Fruit fly (Drosophila melanogaster) whole organism, embryonic: ENCODE results near the gene eas.
A peak's percentile ranks its signal among the peaks of the same experiment; 100 is the strongest.

Source experiments
- ATbp ChIP-seq: fragments of 200-800 bp; sonication (Bioruptor generic); optimal IDR thresholded peaks from 2 replicates; lab custom pipeline; 2017; ENCODE audit warnings: missing biosample characterization, mild to moderate bottlenecking, missing genetic modification characterization, missing genetic modification reagents
- Atf6 ChIP-seq: fragments of 200-800 bp; sonication (Bioruptor generic); IDR thresholded peaks from 2 replicates; pipeline ENCODE4 v1.3.6; 2022; ENCODE audit warnings: missing biosample characterization, missing genetic modification characterization
- CG10462 ChIP-seq: fragments of 200-800 bp; sonication (Bioruptor generic); optimal IDR thresholded peaks from 2 replicates; lab custom pipeline; 2016; ENCODE audit warnings: missing biosample characterization, missing genetic modification characterization
- CG11093 ChIP-seq: fragments of 200-800 bp; sonication (Bioruptor generic); IDR thresholded peaks from 3 replicates; pipeline ENCODE4 v1.3.6; 2022; ENCODE audit warnings: missing biosample characterization, missing genetic modification characterization
- CG11247 ChIP-seq: fragments of 200-800 bp; sonication (Bioruptor generic); IDR thresholded peaks from 2 replicates; pipeline ENCODE4 v1.3.6; 2022; ENCODE audit warnings: missing biosample characterization, missing genetic modification characterization
- CG12942 ChIP-seq: fragments of 200-800 bp; sonication (Bioruptor generic); optimal IDR thresholded peaks from 3 replicates; lab custom pipeline; 2016; ENCODE audit warnings: missing biosample characterization, missing genetic modification characterization
- CG13287 ChIP-seq: fragments of 200-800 bp; sonication (Bioruptor generic); IDR thresholded peaks from 2 replicates; pipeline ENCODE4 v1.3.6; 2022; ENCODE audit warnings: missing biosample characterization, missing genetic modification characterization; ENCODE audit not compliant: partially characterized antibody
- CG1647 ChIP-seq: fragments of 200-800 bp; sonication (Bioruptor generic); optimal IDR thresholded peaks from 3 replicates; lab custom pipeline; 2016; ENCODE audit warnings: missing biosample characterization, missing genetic modification characterization
- CG17361 ChIP-seq: fragments of 200-800 bp; sonication (Bioruptor generic); IDR thresholded peaks from 3 replicates; pipeline ENCODE4 v1.3.6; 2022; ENCODE audit warnings: missing biosample characterization, missing genetic modification characterization
- CG17568 ChIP-seq: fragments of 200-800 bp; sonication (Bioruptor generic); optimal IDR thresholded peaks from 2 replicates; lab custom pipeline; 2018; ENCODE audit warnings: missing biosample characterization, mild to moderate bottlenecking, missing genetic modification characterization, moderate library complexity
- CG1792 ChIP-seq: fragments of 200-800 bp; sonication (Bioruptor generic); optimal IDR thresholded peaks from 2 replicates; lab custom pipeline; 2016; ENCODE audit warnings: missing biosample characterization, missing genetic modification characterization
- CG18619 ChIP-seq: fragments of 200-800 bp; sonication (Bioruptor generic); optimal IDR thresholded peaks from 3 replicates; lab custom pipeline; 2017; ENCODE audit warnings: missing biosample characterization, mild to moderate bottlenecking, missing genetic modification characterization
- CG32767 ChIP-seq: fragments of 200-800 bp; sonication (Bioruptor generic); IDR thresholded peaks from 2 replicates; pipeline ENCODE4 v1.3.6; 2022; ENCODE audit warnings: missing biosample characterization, missing genetic modification characterization
- CG34422 ChIP-seq: fragments of 200-800 bp; sonication (Bioruptor generic); IDR thresholded peaks from 3 replicates; pipeline ENCODE4 v1.3.6; 2022; ENCODE audit warnings: missing biosample characterization, missing genetic modification characterization
- CG4328 ChIP-seq: fragments of 200-800 bp; sonication (Bioruptor generic); optimal IDR thresholded peaks from 3 replicates; lab custom pipeline; 2017; ENCODE audit warnings: missing biosample characterization, missing genetic modification reagents, missing genetic modification characterization
- CG43689 ChIP-seq: fragments of 200-800 bp; sonication (Bioruptor generic); IDR thresholded peaks from 2 replicates; pipeline ENCODE4 v1.3.6; 2022; ENCODE audit warnings: missing biosample characterization, missing genetic modification characterization
- CG6272 ChIP-seq: fragments of 200-800 bp; sonication (Bioruptor generic); IDR thresholded peaks from 2 replicates; pipeline ENCODE4 v1.3.6; 2022; ENCODE audit warnings: missing biosample characterization, missing genetic modification characterization
- CG7839 ChIP-seq: fragments of 200-800 bp; sonication (Bioruptor generic); optimal IDR thresholded peaks from 3 replicates; lab custom pipeline; 2018; ENCODE audit warnings: missing biosample characterization, mild to moderate bottlenecking, missing genetic modification characterization, moderate library complexity
- CG7963 ChIP-seq: fragments of 200-800 bp; sonication (Bioruptor generic); IDR thresholded peaks from 3 replicates; pipeline ENCODE4 v1.3.6; 2022; ENCODE audit warnings: missing biosample characterization, missing genetic modification characterization; ENCODE audit not compliant: partially characterized antibody
- CG8765 ChIP-seq: fragments of 200-800 bp; sonication (Bioruptor generic); IDR thresholded peaks from 2 replicates; pipeline ENCODE4 v1.3.6; 2022; ENCODE audit warnings: missing biosample characterization, missing genetic modification characterization
- CG8944 ChIP-seq: fragments of 200-800 bp; sonication (Bioruptor generic); optimal IDR thresholded peaks from 3 replicates; lab custom pipeline; 2016; ENCODE audit warnings: missing biosample characterization, missing genetic modification characterization
- CG9797 ChIP-seq: fragments of 200-800 bp; sonication (Bioruptor generic); optimal IDR thresholded peaks from 3 replicates; lab custom pipeline; 2018; ENCODE audit warnings: missing biosample characterization, mild to moderate bottlenecking, missing genetic modification characterization
- CkIIα-i1 ChIP-seq: fragments of 200-800 bp; sonication (Bioruptor generic); IDR thresholded peaks from 2 replicates; pipeline ENCODE4 v1.3.6; 2022; ENCODE audit warnings: missing biosample characterization, missing genetic modification characterization
- Dek ChIP-seq: fragments of 200-800 bp; sonication (Bioruptor generic); optimal IDR thresholded peaks from 3 replicates; lab custom pipeline; 2019; ENCODE audit warnings: missing biosample characterization, mild to moderate bottlenecking, missing genetic modification characterization, moderate library complexity
- H15 ChIP-seq: fragments of 200-800 bp; sonication (Bioruptor generic); IDR thresholded peaks from 3 replicates; pipeline ENCODE4 v1.3.6; 2022; ENCODE audit warnings: missing biosample characterization, missing genetic modification characterization
- HmgD ChIP-seq: fragments of 200-800 bp; sonication (Bioruptor generic); optimal IDR thresholded peaks from 3 replicates; lab custom pipeline; 2016; ENCODE audit warnings: missing biosample characterization, missing genetic modification characterization
- Hsf ChIP-seq: fragments of 200-800 bp; sonication (Bioruptor generic); optimal IDR thresholded peaks from 3 replicates; lab custom pipeline; 2016; ENCODE audit warnings: missing biosample characterization, missing genetic modification characterization
- Mad ChIP-seq: fragments of 200-800 bp; sonication (Bioruptor generic); optimal IDR thresholded peaks from 2 replicates; lab custom pipeline; 2016; ENCODE audit warnings: missing biosample characterization, missing genetic modification characterization
- Mes4 ChIP-seq: fragments of 200-800 bp; sonication (Bioruptor generic); optimal IDR thresholded peaks from 2 replicates; lab custom pipeline; 2016; ENCODE audit warnings: missing biosample characterization, missing genetic modification characterization
- Nf-YA ChIP-seq: fragments of 200-800 bp; sonication (Bioruptor generic); IDR thresholded peaks from 2 replicates; pipeline ENCODE4 v1.3.6; 2022; ENCODE audit warnings: missing biosample characterization, missing genetic modification characterization
- Oaz ChIP-seq: fragments of 200-800 bp; sonication (Bioruptor generic); IDR thresholded peaks from 2 replicates; pipeline ENCODE4 v1.3.6; 2022; ENCODE audit warnings: missing biosample characterization, missing genetic modification characterization
- Rx ChIP-seq: fragments of 200-800 bp; sonication (Bioruptor generic); IDR thresholded peaks from 2 replicates; pipeline ENCODE4 v1.3.6; 2022; ENCODE audit warnings: missing biosample characterization, missing genetic modification characterization
- Stat92E ChIP-seq, 3 experiments: fragments of >200 bp in 2 of 3; fragments of 200-800 bp in 1 of 3; sonication (Bioruptor generic) in 1 of 3; optimal IDR thresholded peaks; 2 replicates each; lab custom pipeline; 2017 to 2019; ENCODE audit warnings: missing biosample characterization in 3 of 3, missing genetic modification characterization in 3 of 3, mild to moderate bottlenecking in 1 of 3, moderate library complexity in 1 of 3
- abd-A ChIP-seq: fragments of 200-800 bp; sonication (Bioruptor generic); optimal IDR thresholded peaks from 3 replicates; lab custom pipeline; 2019; ENCODE audit warnings: missing biosample characterization, mild to moderate bottlenecking, missing genetic modification characterization, moderate library complexity
- bbx ChIP-seq: fragments of 200-800 bp; sonication (Bioruptor generic); IDR thresholded peaks from 2 replicates; pipeline ENCODE4 v1.3.6; 2022; ENCODE audit warnings: missing biosample characterization, missing genetic modification characterization; ENCODE audit not compliant: partially characterized antibody
- en ChIP-seq: fragments of 200-800 bp; sonication (Bioruptor generic); optimal IDR thresholded peaks from 2 replicates; lab custom pipeline; 2016; ENCODE audit warnings: missing biosample characterization, missing genetic modification characterization
- fd64A ChIP-seq: fragments of 200-800 bp; sonication (Bioruptor generic); optimal IDR thresholded peaks from 3 replicates; lab custom pipeline; 2018; ENCODE audit warnings: missing biosample characterization, mild to moderate bottlenecking, missing genetic modification characterization
- fd96Cb ChIP-seq: fragments of 200-800 bp; sonication (Bioruptor generic); optimal IDR thresholded peaks from 2 replicates; lab custom pipeline; 2018; ENCODE audit warnings: missing biosample characterization, mild to moderate bottlenecking, missing genetic modification characterization, moderate library complexity
- hkb ChIP-seq, 2 experiments: fragments of 200-800 bp in 1 of 2; fragments of >200 bp in 1 of 2; sonication (Bioruptor generic) in 1 of 2; IDR thresholded peaks in 1 of 2; optimal IDR thresholded peaks in 1 of 2; 2 replicates each; pipeline versions ENCODE4 v1.3.6 to Lab custom; 2017 to 2022; ENCODE audit warnings: missing biosample characterization in 1 of 2, missing genetic modification characterization in 1 of 2
- kah ChIP-seq: fragments of 200-800 bp; sonication (Bioruptor generic); optimal IDR thresholded peaks from 2 replicates; lab custom pipeline; 2018; ENCODE audit warnings: missing biosample characterization, mild to moderate bottlenecking, missing genetic modification characterization
- klu ChIP-seq: fragments of 200-800 bp; sonication (Bioruptor generic); IDR thresholded peaks from 2 replicates; pipeline ENCODE4 v1.3.6; 2022; ENCODE audit warnings: missing biosample characterization, missing genetic modification characterization
- lilli ChIP-seq: fragments of 200-800 bp; sonication (Bioruptor generic); optimal IDR thresholded peaks from 3 replicates; lab custom pipeline; 2016; ENCODE audit warnings: missing biosample characterization, missing genetic modification characterization
- lov ChIP-seq, 2 experiments: fragments of 200-800 bp in 1 of 2; fragments of >200 bp in 1 of 2; sonication (Bioruptor generic) in 1 of 2; IDR thresholded peaks in 1 of 2; optimal IDR thresholded peaks in 1 of 2; 2 replicates in 1 of 2; 3 replicates in 1 of 2; pipeline versions ENCODE4 v1.3.6 to Lab custom; 2017 to 2022; ENCODE audit warnings: missing biosample characterization in 1 of 2, missing genetic modification characterization in 1 of 2
- maf-S ChIP-seq: fragments of 200-800 bp; sonication (Bioruptor generic); optimal IDR thresholded peaks from 2 replicates; lab custom pipeline; 2016; ENCODE audit warnings: missing biosample characterization, missing genetic modification characterization
- otp ChIP-seq: fragments of 200-800 bp; sonication (Bioruptor generic); IDR thresholded peaks from 3 replicates; pipeline ENCODE4, ENCODE4 v1.3.6; 2022; ENCODE audit warnings: missing biosample characterization, missing genetic modification characterization
- pum ChIP-seq: fragments of 200-800 bp; sonication (Bioruptor generic); optimal IDR thresholded peaks from 2 replicates; lab custom pipeline; 2016; ENCODE audit warnings: missing biosample characterization, missing genetic modification characterization
- ro ChIP-seq: fragments of 200-800 bp; sonication (Bioruptor generic); IDR thresholded peaks from 2 replicates; pipeline ENCODE4 v1.3.6; 2022; ENCODE audit warnings: missing biosample characterization, missing genetic modification characterization
- ttk ChIP-seq: fragments of 200-800 bp; sonication (Bioruptor generic); IDR thresholded peaks from 2 replicates; pipeline ENCODE4 v2.1.2; 2022; ENCODE audit warnings: missing biosample characterization, missing genetic modification characterization

eas gene

DNA sequence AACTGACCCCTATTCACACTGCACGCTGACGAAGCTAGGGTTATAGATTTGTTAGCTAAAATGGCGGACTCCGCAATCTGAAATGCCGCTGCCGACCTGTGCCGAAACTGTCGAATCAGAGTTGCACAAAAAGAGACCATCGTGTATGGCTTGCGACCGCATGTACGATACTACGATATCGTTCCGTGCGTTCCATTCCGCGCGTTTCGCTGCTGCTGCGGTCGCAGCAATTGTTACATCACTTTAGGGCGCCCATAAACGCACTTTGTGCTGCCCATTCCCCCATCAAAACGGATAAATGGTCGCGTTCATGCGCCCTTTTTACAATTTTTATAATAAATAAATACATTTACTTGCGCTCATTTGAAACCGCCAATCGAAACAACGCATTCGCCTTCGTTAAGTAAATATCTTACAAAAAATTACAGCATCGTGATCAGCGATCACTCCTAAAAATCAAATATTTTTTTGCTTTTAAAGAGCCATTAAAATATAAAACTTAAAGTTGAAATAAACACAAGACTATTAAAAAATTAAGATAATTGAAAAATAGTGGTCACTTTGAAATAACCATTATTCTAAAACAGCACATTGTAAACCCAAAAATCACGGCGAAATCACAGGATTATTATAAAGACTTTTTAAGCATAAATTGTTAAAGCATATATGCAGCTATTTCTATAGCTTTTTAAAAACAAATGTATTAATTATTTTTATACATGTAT lies 42.2 kb downstream of the eas start, which contains the start of gene Cyp1 (continued):
- 0 out of 3 replicates have a peak, but pooled peaks have one; percentile 44 for TF ChIP-seq CG11093 (GFP tag; lab: Robert Waterston, UW)
- peak; percentile 29; the same call in 1 of the 3 replicates for TF ChIP-seq H15
- peak; percentile 61 for TF ChIP-seq CG17361 (GFP tag; lab: Robert Waterston, UW)
- no peak for TF ChIP-seq hkb (optimal IDR thresholded peaks at IDR 0.05; lab: Kevin White, UChicago)
- peak; percentile 58; the same call in 1 of the 2 replicates for TF ChIP-seq hkb (GFP tag; IDR thresholded peaks at IDR 0.05; lab: Robert Waterston, UW)
- TF ChIP-seq CG4328, result no peak
- TF ChIP-seq abd-A, result no peak
- TF ChIP-seq Nf-YA, result no peak; the same call in 1 of the 2 replicates
- peak; percentile 72; the same call in 2 of the 3 replicates for TF ChIP-seq CG7963 (GFP tag; lab: Robert Waterston, UW)
- no peak for TF ChIP-seq CG17568 (GFP tag; lab: Kevin White, UChicago)
- no peak for TF ChIP-seq CG10462
- TF ChIP-seq CG9797 (GFP tag; lab: Kevin White, UChicago), result peak; percentile 41
- no peak for TF ChIP-seq lov (optimal IDR thresholded peaks at IDR 0.05; lab: Kevin White, UChicago)
- peak; percentile 58; the same call in 1 of the 3 replicates for TF ChIP-seq lov (GFP tag; IDR thresholded peaks at IDR 0.05; lab: Robert Waterston, UW)
- 0 out of 2 replicates have a peak, but pooled peaks have one; percentile 23 for TF ChIP-seq klu (GFP tag; lab: Robert Waterston, UW)
- 0 out of 3 replicates have a peak, but pooled peaks have one; percentile 29 for TF ChIP-seq otp (GFP tag; lab: Robert Waterston, UW)
- no peak for TF ChIP-seq ttk
- no peak for TF ChIP-seq CG8944
- TF ChIP-seq fd64A, result no peak
- TF ChIP-seq bbx (GFP tag; lab: Robert Waterston, UW), result peak; percentile 90
- TF ChIP-seq ro (GFP tag; lab: Robert Waterston, UW), result no peak
- peak; percentile 51 for TF ChIP-seq CG11247 (GFP tag; lab: Robert Waterston, UW)
- peak; percentile 35 for TF ChIP-seq fd96Cb (tag; lab: Kevin White, UChicago)
- TF ChIP-seq kah (GFP tag; lab: Kevin White, UChicago), result no peak
- TF ChIP-seq Rx (GFP tag; lab: Robert Waterston, UW), result no peak
- no peak for TF ChIP-seq pum
- peak; percentile 28; the same call in 1 of the 2 replicates for TF ChIP-seq CG8765 (GFP tag; lab: Robert Waterston, UW)
- no peak for TF ChIP-seq CG1647 (GFP tag; lab: Kevin White, UChicago)
- peak; percentile 58; the same call in 1 of the 3 replicates for TF ChIP-seq CG34422 (GFP tag; lab: Robert Waterston, UW)
- TF ChIP-seq Dek (tag; lab: Kevin White, UChicago), result no peak
- TF ChIP-seq CG7839 (tag; lab: Kevin White, UChicago), result no peak
- no peak for TF ChIP-seq Hsf
- no peak for TF ChIP-seq Atf6 (GFP tag; lab: Robert Waterston, UW)
- no peak for TF ChIP-seq Mes4 (GFP tag; lab: Kevin White, UChicago)
- TF ChIP-seq CG18619, result no peak
- TF ChIP-seq ATbp (GFP tag; lab: Kevin White, UChicago), result no peak
- 0 out of 2 replicates have a peak, but pooled peaks have one; percentile 11 for TF ChIP-seq Oaz (GFP tag; lab: Robert Waterston, UW)
- peak; percentile 49 for TF ChIP-seq lilli
- TF ChIP-seq CG43689, result no peak
- TF ChIP-seq CG6272, result peak; percentile 52; the same call in 1 of the 2 replicates
- no peak for TF ChIP-seq Mad (GFP tag; lab: Kevin White, UChicago)
- TF ChIP-seq CG32767 (GFP tag; lab: Robert Waterston, UW), result no peak; the same call in 1 of the 2 replicates
- TF ChIP-seq CkIIα-i1 (GFP tag; lab: Robert Waterston, UW), result no peak
- TF ChIP-seq en, result no peak
- peak; percentile 4 for TF ChIP-seq HmgD
- TF ChIP-seq Stat92E (GFP tag; optimal IDR thresholded peaks at IDR 0.05; lab: Kevin White, UChicago), result no peak
- TF ChIP-seq CG13287 (GFP tag; lab: Robert Waterston, UW), result peak; percentile 77
- no peak for TF ChIP-seq CG12942
- TF ChIP-seq maf-S, result no peak
- TF ChIP-seq CG1792 (GFP tag; lab: Kevin White, UChicago), result no peak
